Worm (Caenorhabditis elegans) whole organism, midembryonic: ENCODE data around the gene ZK721.3.

Experiments
- T22C8.4 ChIP-seq: fragments of 200-800 bp; sonication (Bioruptor generic); IDR thresholded peaks from 2 replicates; pipeline ENCODE4 v1.3.6; 2022; ENCODE audit warnings: missing genetic modification characterization, missing compliant biosample characterization
- ztf-29 ChIP-seq: fragments of 200-800 bp; sonication (Bioruptor generic); IDR thresholded peaks from 2 replicates; pipeline ENCODE4 v1.3.6; 2022; ENCODE audit warnings: missing genetic modification reagents, missing genetic modification characterization, missing compliant biosample characterization

DNA sequence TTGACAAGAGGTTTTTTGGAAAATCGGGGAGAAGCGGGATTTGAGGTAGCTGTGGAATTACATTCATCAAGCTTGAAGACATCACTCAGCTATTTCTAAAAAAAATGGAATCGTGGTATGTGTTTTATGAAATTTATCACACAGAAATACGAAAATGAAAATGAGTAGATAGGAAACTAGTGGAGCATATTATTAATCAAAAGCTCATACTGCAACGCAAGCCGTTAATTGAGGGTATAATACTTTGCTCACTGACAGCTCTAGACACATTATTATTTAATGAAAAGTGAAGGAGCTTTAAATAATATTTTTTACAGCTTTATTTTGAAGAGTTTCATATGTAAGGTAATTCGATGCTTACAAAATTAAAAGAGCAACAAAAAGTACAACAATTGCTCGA lies 41.4 kb upstream of the ZK721.3 start, which contains the start of gene M02D8.7:
- TF ChIP-seq ztf-29 (no peak), T22C8.4 (no peak)
